Worm (Caenorhabditis elegans): ENCODE data around the gene nlp-29.
A peak's percentile ranks its signal among the peaks of the same experiment; 100 is the strongest.

The nlp-29 gene

ce11 chrV:3987616-3988015 lies 3.4 kb downstream of the nlp-29 start, which contains the start of gene nlp-28:
Gene nlp-28 (plus strand): TSS chrV:3987900.
- TF ChIP-seq ceh-82 (tag; optimal IDR thresholded peaks at IDR 0.05) (no peak), jun-1 (tag; optimal IDR thresholded peaks at IDR 0.05) (no peak), elt-3 (tag; optimal IDR thresholded peaks at IDR 0.05) (no peak), snpc-4 (tag; optimal IDR thresholded peaks at IDR 0.05) (no peak), nhr-25 (tag; optimal IDR thresholded peaks at IDR 0.05) (no peak), mdl-1 (tag; optimal IDR thresholded peaks at IDR 0.05) (no peak)

ce11 chrV:3989070-3989469 lies 4.8 kb downstream of the nlp-29 start, which contains the start of gene nlp-27:
Gene nlp-27 (plus strand): TSS chrV:3989378.
- TF ChIP-seq ztf-11 (tag; optimal IDR thresholded peaks at IDR 0.05) (no peak), nhr-23 (tag; optimal IDR thresholded peaks at IDR 0.05) (peak; percentile 23)

ce11 chrV:3992334-3992733 lies 8.1 kb downstream of the nlp-29 start:
- TF ChIP-seq elt-2 (tag; optimal IDR thresholded peaks at IDR 0.05) (no peak), ZK546.5 (tag; optimal IDR thresholded peaks at IDR 0.05) (no peak), jun-1 (tag; optimal IDR thresholded peaks at IDR 0.05) (no peak), lsy-12 (tag; optimal IDR thresholded peaks at IDR 0.05) (no peak), elt-3 (tag; optimal IDR thresholded peaks at IDR 0.05) (no peak)

ce11 chrV:3994048-3994447 lies 9.8 kb downstream of the nlp-29 start, which contains the start of gene K09D9.9:
Gene K09D9.9 (minus strand): TSS chrV:3994148.
- TF ChIP-seq pqm-1 (tag; optimal IDR thresholded peaks at IDR 0.05) = no peak
- no peak for TF ChIP-seq eor-1 (tag; optimal IDR thresholded peaks at IDR 0.05)
- no peak for TF ChIP-seq ZK546.5 (tag; optimal IDR thresholded peaks at IDR 0.05)
- TF ChIP-seq nhr-237 (tag; optimal IDR thresholded peaks at IDR 0.05) = no peak
- TF ChIP-seq ceh-16 (tag; optimal IDR thresholded peaks at IDR 0.05) = no peak
- TF ChIP-seq jun-1 (tag; optimal IDR thresholded peaks at IDR 0.05) = no peak
- TF ChIP-seq unc-62 (GFP tag; optimal IDR thresholded peaks at IDR 0.05) = no peak
- TF ChIP-seq mml-1 (tag; optimal IDR thresholded peaks at IDR 0.05) = no peak
- TF ChIP-seq tbx-2 (tag; optimal IDR thresholded peaks at IDR 0.05) = no peak

- TF ChIP-seq mdl-1 (tag; optimal IDR thresholded peaks at IDR 0.05) (no peak), eor-1 (tag; optimal IDR thresholded peaks at IDR 0.05) (no peak), pha-4 (tag; optimal IDR thresholded peaks at IDR 0.05) (no peak), nhr-43 (tag; optimal IDR thresholded peaks at IDR 0.05; ENCODE audit: poor library complexity, severe bottlenecking) (no peak), unc-62 (GFP tag; optimal IDR thresholded peaks at IDR 0.05) (no peak), ama-1 (optimal IDR thresholded peaks at IDR 0.05) (no peak), ceh-28 (tag; optimal IDR thresholded peaks at IDR 0.05) (no peak), hmg-11 (tag; optimal IDR thresholded peaks at IDR 0.05) (no peak), nhr-77 (tag; optimal IDR thresholded peaks at IDR 0.05) (no peak), ztf-4 (tag; optimal IDR thresholded peaks at IDR 0.05) (no peak), aly-2 (tag; optimal IDR thresholded peaks at IDR 0.05) (no peak), nhr-76 (tag; optimal IDR thresholded peaks at IDR 0.05) (no peak), egl-27 (tag; optimal IDR thresholded peaks at IDR 0.05) (no peak), fkh-10 (GFP tag; optimal IDR thresholded peaks at IDR 0.05) (no peak), skn-1 (tag; optimal IDR thresholded peaks at IDR 0.05) (no peak), sea-2 (GFP tag; optimal IDR thresholded peaks at IDR 0.05) (no peak)
Observed at ce11 chrV:3995838-3996237, 11.6 kb downstream of the nlp-29 start, which contains the start of gene srx-62. Gene srx-62 (minus strand): TSS chrV:3995938.

ce11 chrV:4004577-4004976 lies 20.4 kb downstream of the nlp-29 start:
- TF ChIP-seq ceh-82 (tag; optimal IDR thresholded peaks at IDR 0.05) (no peak), nfya-1 (tag; optimal IDR thresholded peaks at IDR 0.05; ENCODE audit: insufficient read depth) (no peak), zag-1 (tag; optimal IDR thresholded peaks at IDR 0.05) (no peak), mml-1 (tag; optimal IDR thresholded peaks at IDR 0.05) (no peak), hmg-11 (tag; optimal IDR thresholded peaks at IDR 0.05) (no peak), unc-39 (tag; optimal IDR thresholded peaks at IDR 0.05) (no peak), elt-2 (tag; optimal IDR thresholded peaks at IDR 0.05) (no peak), egl-27 (tag; optimal IDR thresholded peaks at IDR 0.05) (no peak), unc-62 (GFP tag; optimal IDR thresholded peaks at IDR 0.05) (no peak), nhr-76 (tag; optimal IDR thresholded peaks at IDR 0.05) (no peak), ceh-28 (tag; optimal IDR thresholded peaks at IDR 0.05) (no peak), skn-1 (tag; optimal IDR thresholded peaks at IDR 0.05) (no peak), nhr-237 (tag; optimal IDR thresholded peaks at IDR 0.05) (no peak), fos-1 (tag; optimal IDR thresholded peaks at IDR 0.05) (no peak)

All from whole organism, L3 larva.